Worm (Caenorhabditis elegans) whole organism, L1 larva: Measurements from ENCODE around the gene R04D3.2.
A peak's percentile ranks its signal among the peaks of the same experiment; 100 is the strongest.

ENCODE experiments used
- C34B4.2 ChIP-seq: sonication (generic microtip); optimal IDR thresholded peaks from 2 replicates; lab custom pipeline; 2017; ENCODE audit warnings: mild to moderate bottlenecking, missing genetic modification characterization, missing compliant biosample characterization
- alr-1 ChIP-seq: fragments of 200-800 bp; sonication (Bioruptor generic); optimal IDR thresholded peaks from 2 replicates; lab custom pipeline; 2018; ENCODE audit warnings: borderline replicate concordance, mild to moderate bottlenecking, missing genetic modification characterization, missing compliant biosample characterization
- ama-1 ChIP-seq: fragments of 150-350 bp; optimal IDR thresholded peaks from 2 replicates; lab custom pipeline; 2014
- blmp-1 ChIP-seq: fragments of 150-350 bp; optimal IDR thresholded peaks from 2 replicates; lab custom pipeline; 2014; ENCODE audit warnings: missing biosample characterization, missing genetic modification characterization
- ceh-82 ChIP-seq, 3 experiments: fragments of 150-350 bp in 1 of 3; sonication (generic microtip) in 2 of 3; optimal IDR thresholded peaks; 2 replicates each; lab custom pipeline; 2014 to 2017; ENCODE audit warnings: missing biosample characterization in 3 of 3, missing genetic modification characterization in 3 of 3
- ceh-88 ChIP-seq: fragments of 200-800 bp; sonication (Bioruptor generic); IDR thresholded peaks from 2 replicates; pipeline ENCODE4 v1.3.6; 2022; ENCODE audit warnings: missing genetic modification characterization, missing compliant biosample characterization
- ces-1 ChIP-seq: fragments of 150-350 bp; optimal IDR thresholded peaks from 2 replicates; lab custom pipeline; 2014; ENCODE audit warnings: missing biosample characterization, missing genetic modification reagents, missing genetic modification characterization
- efl-1 ChIP-seq, 4 experiments: fragments of 150-350 bp; optimal IDR thresholded peaks in 3 of 4; peaks in 1 of 4; 1 replicate in 1 of 4; 2 replicates in 3 of 4; lab custom pipeline; 2014; ENCODE audit warnings: missing biosample characterization in 2 of 4, missing genetic modification characterization in 2 of 4, missing genetic modification reagents in 2 of 4
- efl-3 ChIP-seq: fragments of 200-800 bp; sonication (Bioruptor generic); optimal IDR thresholded peaks from 2 replicates; lab custom pipeline; 2018; ENCODE audit warnings: mild to moderate bottlenecking, missing genetic modification characterization, missing compliant biosample characterization
- elt-2 ChIP-seq: sonication (generic microtip); optimal IDR thresholded peaks from 2 replicates; lab custom pipeline; 2016; ENCODE audit warnings: missing genetic modification characterization, mild to moderate bottlenecking, inconsistent platforms, missing compliant biosample characterization, missing genetic modification reagents
- ets-5 ChIP-seq: fragments of 200-800 bp; sonication (Bioruptor generic); IDR thresholded peaks from 2 replicates; pipeline ENCODE4 v1.3.6; 2022; ENCODE audit warnings: missing genetic modification characterization, missing compliant biosample characterization
- fkh-10 ChIP-seq: sonication (generic microtip); optimal IDR thresholded peaks from 2 replicates; lab custom pipeline; 2017; ENCODE audit warnings: missing biosample characterization, missing genetic modification reagents, missing genetic modification characterization
- fkh-8 ChIP-seq: sonication (generic microtip); optimal IDR thresholded peaks from 2 replicates; lab custom pipeline; 2016; ENCODE audit warnings: mild to moderate bottlenecking, missing genetic modification characterization, missing compliant biosample characterization
- grh-1 ChIP-seq: fragments of 200-800 bp; sonication (Bioruptor generic); IDR thresholded peaks from 2 replicates; pipeline ENCODE4 v1.3.6; 2022; ENCODE audit warnings: missing genetic modification reagents, missing genetic modification characterization, missing compliant biosample characterization
- irx-1 ChIP-seq: sonication (generic microtip); optimal IDR thresholded peaks from 2 replicates; lab custom pipeline; 2016; ENCODE audit warnings: missing genetic modification characterization, missing compliant biosample characterization
- lin-13 ChIP-seq: fragments of 150-350 bp; optimal IDR thresholded peaks from 2 replicates; lab custom pipeline; 2014; ENCODE audit warnings: missing biosample characterization, missing genetic modification reagents, missing genetic modification characterization
- lin-14 ChIP-seq: fragments of 200-800 bp; sonication (Bioruptor generic); optimal IDR thresholded peaks from 2 replicates; lab custom pipeline; 2018; ENCODE audit warnings: mild to moderate bottlenecking, missing genetic modification characterization, moderate library complexity, missing compliant biosample characterization
- lin-35 ChIP-seq, 2 experiments: fragments of 150-350 bp; optimal IDR thresholded peaks; 2 replicates each; lab custom pipeline; 2014; ENCODE audit warnings: missing biosample characterization in 2 of 2, missing genetic modification characterization in 2 of 2, missing genetic modification reagents in 2 of 2
- lir-3 ChIP-seq: sonication (generic microtip); optimal IDR thresholded peaks from 2 replicates; lab custom pipeline; 2016; ENCODE audit warnings: mild to moderate bottlenecking, missing genetic modification characterization, moderate library complexity, missing compliant biosample characterization; ENCODE audit not compliant: poor library complexity
- lsy-2 ChIP-seq, 2 experiments: fragments of 150-350 bp; optimal IDR thresholded peaks; 2 replicates each; lab custom pipeline; 2014; ENCODE audit warnings: missing biosample characterization in 2 of 2, missing genetic modification characterization in 2 of 2
- mdl-1 ChIP-seq, 2 experiments: fragments of 150-350 bp; optimal IDR thresholded peaks; 2 replicates each; lab custom pipeline; 2014 to 2017; ENCODE audit warnings: missing biosample characterization in 2 of 2, missing genetic modification characterization in 2 of 2, inconsistent platforms in 1 of 2
- nhr-20 ChIP-seq: sonication (generic microtip); optimal IDR thresholded peaks from 2 replicates; lab custom pipeline; 2016; ENCODE audit warnings: mild to moderate bottlenecking, missing genetic modification characterization, missing compliant biosample characterization
- nhr-47 ChIP-seq: sonication (generic microtip); optimal IDR thresholded peaks from 2 replicates; lab custom pipeline; 2016; ENCODE audit warnings: mild to moderate bottlenecking, missing genetic modification characterization, moderate library complexity, missing compliant biosample characterization
- nhr-71 ChIP-seq: sonication (generic microtip); optimal IDR thresholded peaks from 2 replicates; lab custom pipeline; 2016; ENCODE audit warnings: mild to moderate bottlenecking, missing genetic modification characterization, moderate library complexity, missing compliant biosample characterization
- nhr-85 ChIP-seq: sonication (generic microtip); peaks from one replicate; lab custom pipeline; 2016; ENCODE audit warnings: missing genetic modification characterization, inconsistent platforms, missing compliant biosample characterization
- nhr-90 ChIP-seq: sonication (generic microtip); optimal IDR thresholded peaks from 2 replicates; lab custom pipeline; 2016; ENCODE audit warnings: mild to moderate bottlenecking, missing genetic modification characterization, missing compliant biosample characterization; ENCODE audit not compliant: poor library complexity
- pag-3 ChIP-seq: sonication (generic microtip); optimal IDR thresholded peaks from 2 replicates; lab custom pipeline; 2017; ENCODE audit warnings: missing genetic modification characterization, mild to moderate bottlenecking, missing compliant biosample characterization, antibody characterized with exemption, borderline replicate concordance; ENCODE audit not compliant: insufficient read depth
- snu-23 ChIP-seq: sonication (generic microtip); optimal IDR thresholded peaks from 2 replicates; lab custom pipeline; 2016; ENCODE audit warnings: missing genetic modification characterization, missing compliant biosample characterization
- sptf-1 ChIP-seq: fragments of 150-350 bp; optimal IDR thresholded peaks from 2 replicates; lab custom pipeline; 2014; ENCODE audit warnings: missing biosample characterization, missing genetic modification characterization
- sup-37 ChIP-seq: fragments of 200-800 bp; sonication (Bioruptor generic); optimal IDR thresholded peaks from 2 replicates; lab custom pipeline; 2018; ENCODE audit warnings: mild to moderate bottlenecking, missing genetic modification characterization, missing compliant biosample characterization
- unc-130 ChIP-seq: fragments of 150-350 bp; optimal IDR thresholded peaks from 2 replicates; lab custom pipeline; 2017; ENCODE audit warnings: missing biosample characterization, missing genetic modification characterization, inconsistent platforms
- unc-98 ChIP-seq: fragments of 200-800 bp; sonication (Bioruptor generic); IDR thresholded peaks from 2 replicates; pipeline ENCODE4 v1.3.6; 2022; ENCODE audit warnings: missing genetic modification characterization, missing compliant biosample characterization
- zag-1 ChIP-seq: fragments of 150-350 bp; optimal IDR thresholded peaks from 2 replicates; lab custom pipeline; 2014; ENCODE audit warnings: missing biosample characterization, missing genetic modification characterization

R04D3.2 gene

ce11 chrX:13250163-13250562 is 36.3 kb downstream of the R04D3.2 start (continued):
- no peak for TF ChIP-seq ets-5
- TF ChIP-seq ceh-88, result no peak
- no peak for TF ChIP-seq pag-3 (tag; lab: Kevin White, UChicago)
- TF ChIP-seq nhr-20 (tag; lab: Kevin White, UChicago), result peak; percentile 89
- TF ChIP-seq fkh-10 (GFP tag; lab: Kevin White, UChicago), result no peak
- TF ChIP-seq zag-1 (tag; lab: Kevin White, UChicago), result no peak
- no peak for TF ChIP-seq ama-1 (lab: Kevin White, UChicago)
- TF ChIP-seq, all 84 proteins: peak for 23

DNA sequence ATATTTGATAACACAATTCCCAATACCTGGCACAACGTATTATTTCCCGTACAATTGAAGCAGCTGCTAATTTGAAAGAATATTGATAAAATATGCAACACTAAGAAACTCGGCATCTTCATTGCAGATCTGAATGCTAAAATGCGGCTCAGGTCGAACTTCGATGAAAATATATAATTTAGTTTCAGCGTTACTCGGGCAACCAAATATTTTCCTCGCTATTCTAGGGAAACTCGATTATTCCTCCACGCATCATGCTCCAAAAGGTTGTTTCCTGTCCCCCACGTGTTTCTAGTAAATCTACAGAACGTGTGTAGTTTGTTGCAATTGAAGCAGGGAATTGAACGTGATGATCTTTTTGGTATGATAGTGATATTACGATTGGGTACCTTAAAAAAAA is 37.3 kb downstream of the R04D3.2 start:
- TF ChIP-seq grh-1 (GFP tag; lab: Robert Waterston, UW) (no peak), nhr-71 (tag; lab: Kevin White, UChicago) (peak; percentile 4), fkh-8 (tag; lab: Kevin White, UChicago) (peak; percentile 39)

DNA sequence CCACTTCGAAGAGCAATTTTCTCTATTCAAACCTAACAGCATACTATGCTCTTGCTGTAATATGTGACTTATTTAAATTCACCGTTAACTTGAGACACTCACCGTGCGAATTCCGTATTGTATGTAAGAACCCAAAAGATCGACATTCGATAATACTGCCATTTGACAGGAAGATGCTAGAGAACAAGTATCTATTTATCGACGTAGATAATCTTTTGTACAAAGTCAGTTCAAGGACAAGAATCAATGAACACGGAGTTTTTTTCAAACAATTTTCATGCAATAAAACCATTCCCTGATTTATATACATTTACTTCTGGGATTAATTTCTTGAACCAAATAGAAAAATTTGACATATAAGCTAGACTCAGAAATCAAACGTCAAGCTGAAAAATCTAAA is 38.2 kb downstream of the R04D3.2 start, which contains the start of gene K08H2.7:
TSS of gene K08H2.7 (minus strand) at position 173 of the 400 bp plus-strand sequence.
- TF ChIP-seq lin-14 (GFP tag; lab: Kevin White, UChicago), result peak; percentile 60
- no peak for TF ChIP-seq lsy-2 (tag; optimal IDR thresholded peaks at IDR 0.05; lab: Kevin White, UChicago)
- TF ChIP-seq nhr-90 (tag; lab: Kevin White, UChicago), result no peak
- TF ChIP-seq lir-3 (tag; lab: Kevin White, UChicago), result no peak
- TF ChIP-seq nhr-85 (tag; lab: Kevin White, UChicago), result peak; percentile 87
- no peak for TF ChIP-seq ces-1 (GFP tag; lab: Kevin White, UChicago)
- peak; percentile 45 for TF ChIP-seq nhr-20 (tag; lab: Kevin White, UChicago)
- TF ChIP-seq snu-23, result peak; percentile 0
- TF ChIP-seq blmp-1 (tag; lab: Kevin White, UChicago), result no peak
- TF ChIP-seq alr-1 (tag; lab: Kevin White, UChicago), result no peak
- TF ChIP-seq efl-3 (GFP tag; lab: Kevin White, UChicago), result no peak
- peak; percentile 25 for TF ChIP-seq nhr-71 (tag; lab: Kevin White, UChicago)
- TF ChIP-seq sptf-1, result no peak

DNA sequence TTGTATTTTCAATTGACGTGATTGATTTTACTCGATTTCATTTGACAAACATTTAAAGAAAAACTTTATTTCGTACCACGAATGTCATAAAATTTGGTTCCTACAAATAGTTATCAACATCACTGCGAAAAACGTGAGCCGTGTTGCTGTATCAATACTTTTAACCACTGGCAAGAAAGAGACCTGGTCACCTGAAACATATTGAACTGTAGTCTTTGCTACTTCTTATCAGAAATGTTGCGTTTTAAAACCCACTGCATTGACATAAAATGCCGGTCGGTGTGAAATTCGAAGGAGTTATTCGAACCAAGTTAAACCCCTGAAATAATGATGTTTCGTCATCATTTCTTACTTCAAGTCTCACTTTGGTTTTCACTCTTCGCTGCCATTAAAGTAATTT is 38.8 kb downstream of the R04D3.2 start:
- no peak for TF ChIP-seq snu-23
- no peak for TF ChIP-seq fkh-10 (GFP tag; lab: Kevin White, UChicago)
- TF ChIP-seq nhr-47 (tag; lab: Kevin White, UChicago), result no peak
- no peak for TF ChIP-seq unc-130 (tag; lab: Kevin White, UChicago)
- no peak for TF ChIP-seq efl-3 (GFP tag; lab: Kevin White, UChicago)
- TF ChIP-seq C34B4.2, result no peak
- TF ChIP-seq irx-1 (tag; lab: Kevin White, UChicago), result no peak
- no peak for TF ChIP-seq unc-98 (GFP tag; lab: Robert Waterston, UW)
- TF ChIP-seq ceh-88, result no peak
- no peak for TF ChIP-seq lir-3 (tag; lab: Kevin White, UChicago)
- TF ChIP-seq mdl-1 (tag; optimal IDR thresholded peaks at IDR 0.05; lab: Kevin White, UChicago), result peak in 1 of 2 experiments; percentile 6
- TF ChIP-seq ama-1 (lab: Kevin White, UChicago), result no peak
- TF ChIP-seq elt-2, result peak; percentile 58
- no peak for TF ChIP-seq efl-1 (optimal IDR thresholded peaks at IDR 0.05; lab: Kevin White, UChicago)
- peak in 1 of 2 experiments; percentile 78 for TF ChIP-seq efl-1 (GFP tag; optimal IDR thresholded peaks at IDR 0.05 in 1 of 2; lab: Kevin White, UChicago)
- no peak for TF ChIP-seq lin-13 (GFP tag; lab: Kevin White, UChicago)
- no peak for TF ChIP-seq ceh-82 (tag; optimal IDR thresholded peaks at IDR 0.05; lab: Kevin White, UChicago)
- no peak for TF ChIP-seq sup-37
- TF ChIP-seq lin-35 (GFP tag; optimal IDR thresholded peaks at IDR 0.05; lab: Kevin White, UChicago), result peak in 1 of 2 experiments; percentile 29
